Worm (Caenorhabditis elegans): Measurements from ENCODE around the gene ZK856.5.

- TF ChIP-seq dpl-1 (GFP tag; optimal IDR thresholded peaks at IDR 0.05) = no peak
- no peak for TF ChIP-seq rbr-2 (tag; optimal IDR thresholded peaks at IDR 0.05)
- no peak for TF ChIP-seq unc-39 (tag; optimal IDR thresholded peaks at IDR 0.05)
- no peak for TF ChIP-seq mdl-1 (tag; optimal IDR thresholded peaks at IDR 0.05)
- no peak for TF ChIP-seq snpc-1.2 (GFP tag; IDR thresholded peaks at IDR 0.05)
- TF ChIP-seq mxl-2 (GFP tag; conservative IDR thresholded peaks at IDR 0.05) = no peak
- no peak for TF ChIP-seq unc-62 (GFP tag; optimal IDR thresholded peaks at IDR 0.05 in 1 of 2)
- TF ChIP-seq unc-62 (tag; optimal IDR thresholded peaks at IDR 0.05) = no peak
- no peak for TF ChIP-seq snpc-4 (tag; optimal IDR thresholded peaks at IDR 0.05)
- TF ChIP-seq nhr-25 (tag; optimal IDR thresholded peaks at IDR 0.05; ENCODE audit: borderline replicate concordance, insufficient read depth) = no peak
- TF ChIP-seq ceh-28 (tag; optimal IDR thresholded peaks at IDR 0.05) = no peak
- no peak for TF ChIP-seq egl-27 (tag; optimal IDR thresholded peaks at IDR 0.05)
- no peak for TF ChIP-seq aly-2 (tag; optimal IDR thresholded peaks at IDR 0.05)
These were observed 22.1 kb upstream of the ZK856.5 start, which contains the start of gene zhit-3 for ce11 chrV:10212027-10212426.

Data from whole organism, L4 larva.